Fruit fly (Drosophila melanogaster) whole organism, embryonic: ENCODE measurements around the gene aph-1.

Experiments
- Aef1 ChIP-seq: fragments of 200-800 bp; sonication (Bioruptor generic); IDR thresholded peaks from 3 replicates; pipeline ENCODE4 v1.3.6; 2022; ENCODE audit warnings: missing biosample characterization, missing genetic modification characterization
- Antp ChIP-seq: fragments of 200-800 bp; sonication (Bioruptor generic); optimal IDR thresholded peaks from 3 replicates; lab custom pipeline; 2016; ENCODE audit warnings: missing biosample characterization, missing genetic modification characterization
- CG10147 ChIP-seq: fragments of 200-800 bp; sonication (Bioruptor generic); optimal IDR thresholded peaks from 2 replicates; lab custom pipeline; 2019; ENCODE audit warnings: missing biosample characterization, mild to moderate bottlenecking, missing genetic modification characterization, moderate library complexity
- CG1024 ChIP-seq: fragments of 200-800 bp; sonication (Bioruptor generic); IDR thresholded peaks from 2 replicates; pipeline ENCODE4 v1.3.6; 2022; ENCODE audit warnings: missing biosample characterization, missing genetic modification characterization
- CG11093 ChIP-seq: fragments of 200-800 bp; sonication (Bioruptor generic); IDR thresholded peaks from 3 replicates; pipeline ENCODE4 v1.3.6; 2022; ENCODE audit warnings: missing biosample characterization, missing genetic modification characterization
- CG18764 ChIP-seq: fragments of 200-800 bp; sonication (Bioruptor generic); optimal IDR thresholded peaks from 3 replicates; lab custom pipeline; 2016; ENCODE audit warnings: missing biosample characterization, missing genetic modification characterization
- CG2120 ChIP-seq: fragments of 200-800 bp; sonication (Bioruptor generic); optimal IDR thresholded peaks from 3 replicates; lab custom pipeline; 2016; ENCODE audit warnings: missing biosample characterization, missing genetic modification characterization
- CG2199 ChIP-seq: fragments of 200-800 bp; sonication (Bioruptor generic); IDR thresholded peaks from 3 replicates; pipeline ENCODE4 v1.3.6; 2022; ENCODE audit warnings: missing biosample characterization, missing genetic modification characterization
- CG2202 ChIP-seq: fragments of 200-800 bp; sonication (Bioruptor generic); optimal IDR thresholded peaks from 2 replicates; lab custom pipeline; 2018; ENCODE audit warnings: missing biosample characterization, mild to moderate bottlenecking, missing genetic modification characterization
- CG30020 ChIP-seq: fragments of 200-800 bp; optimal IDR thresholded peaks from 2 replicates; lab custom pipeline; 2019; ENCODE audit warnings: missing biosample characterization, mild to moderate bottlenecking, missing genetic modification characterization, moderate library complexity
- CG30431 ChIP-seq: fragments of 200-800 bp; sonication (Bioruptor generic); optimal IDR thresholded peaks from 2 replicates; lab custom pipeline; 2017; ENCODE audit warnings: missing biosample characterization, missing genetic modification characterization
- CG34376 ChIP-seq: fragments of 200-800 bp; sonication (Bioruptor generic); optimal IDR thresholded peaks from 2 replicates; lab custom pipeline; 2018; ENCODE audit warnings: missing biosample characterization, mild to moderate bottlenecking, missing genetic modification characterization
- CG4328 ChIP-seq: fragments of 200-800 bp; sonication (Bioruptor generic); optimal IDR thresholded peaks from 3 replicates; lab custom pipeline; 2017; ENCODE audit warnings: missing biosample characterization, missing genetic modification reagents, missing genetic modification characterization
- CG6254 ChIP-seq: fragments of 200-800 bp; sonication (Bioruptor generic); optimal IDR thresholded peaks from 3 replicates; lab custom pipeline; 2017; ENCODE audit warnings: mild to moderate bottlenecking, missing biosample characterization, missing genetic modification reagents, missing genetic modification characterization
- CG6813 ChIP-seq: fragments of 200-800 bp; sonication (Bioruptor generic); optimal IDR thresholded peaks from 2 replicates; lab custom pipeline; 2017; ENCODE audit warnings: missing biosample characterization, missing genetic modification characterization, mild to moderate bottlenecking, moderate library complexity, missing genetic modification reagents
- CG8359 ChIP-seq: fragments of 200-800 bp; sonication (Bioruptor generic); optimal IDR thresholded peaks from 2 replicates; lab custom pipeline; 2017; ENCODE audit warnings: missing biosample characterization, mild to moderate bottlenecking, missing genetic modification characterization, borderline replicate concordance
- CG8388 ChIP-seq: fragments of 200-800 bp; sonication (Bioruptor generic); optimal IDR thresholded peaks from 2 replicates; lab custom pipeline; 2019; ENCODE audit warnings: missing biosample characterization, mild to moderate bottlenecking, missing genetic modification characterization, moderate library complexity
- CG9437 ChIP-seq: fragments of 200-800 bp; sonication (Bioruptor generic); optimal IDR thresholded peaks from 2 replicates; lab custom pipeline; 2018; ENCODE audit warnings: missing biosample characterization, mild to moderate bottlenecking, missing genetic modification characterization
- CG9876 ChIP-seq: fragments of 200-800 bp; sonication (Bioruptor generic); optimal IDR thresholded peaks from 2 replicates; lab custom pipeline; 2016; ENCODE audit warnings: missing biosample characterization, missing genetic modification characterization
- CkIIα-i1 ChIP-seq: fragments of 200-800 bp; sonication (Bioruptor generic); IDR thresholded peaks from 2 replicates; pipeline ENCODE4 v1.3.6; 2022; ENCODE audit warnings: missing biosample characterization, missing genetic modification characterization
- Doc2 ChIP-seq: fragments of 200-800 bp; sonication (Bioruptor generic); IDR thresholded peaks from 2 replicates; pipeline ENCODE4 v1.3.6; 2022; ENCODE audit warnings: missing biosample characterization, missing genetic modification characterization
- HmgD ChIP-seq: fragments of 200-800 bp; sonication (Bioruptor generic); optimal IDR thresholded peaks from 3 replicates; lab custom pipeline; 2016; ENCODE audit warnings: missing biosample characterization, missing genetic modification characterization
- Lpt ChIP-seq: fragments of >200 bp; optimal IDR thresholded peaks from 2 replicates; lab custom pipeline; 2018; ENCODE audit warnings: missing biosample characterization, missing genetic modification characterization
- MTF-1 ChIP-seq: fragments of 200-800 bp; sonication (Bioruptor generic); optimal IDR thresholded peaks from 2 replicates; lab custom pipeline; 2018; ENCODE audit warnings: missing biosample characterization, mild to moderate bottlenecking, missing genetic modification characterization, borderline replicate concordance
- Oaz ChIP-seq: fragments of 200-800 bp; sonication (Bioruptor generic); IDR thresholded peaks from 2 replicates; pipeline ENCODE4 v1.3.6; 2022; ENCODE audit warnings: missing biosample characterization, missing genetic modification characterization
- Opbp ChIP-seq: fragments of 200-800 bp; sonication (Bioruptor generic); IDR thresholded peaks from 3 replicates; pipeline ENCODE4 v1.3.6; 2022; ENCODE audit warnings: missing biosample characterization, missing genetic modification characterization; ENCODE audit not compliant: partially characterized antibody
- Sin3A ChIP-seq: fragments of >200 bp; optimal IDR thresholded peaks from 2 replicates; lab custom pipeline; 2018
- Six4 ChIP-seq: fragments of 200-800 bp; sonication (Bioruptor generic); optimal IDR thresholded peaks from 2 replicates; lab custom pipeline; 2016; ENCODE audit warnings: missing biosample characterization, missing genetic modification characterization
- Sox102F ChIP-seq: fragments of 200-800 bp; sonication (Bioruptor generic); optimal IDR thresholded peaks from 2 replicates; lab custom pipeline; 2018; ENCODE audit warnings: missing biosample characterization, mild to moderate bottlenecking, missing genetic modification characterization, moderate library complexity
- Ssrp ChIP-seq: fragments of 200-800 bp; sonication (Bioruptor generic); optimal IDR thresholded peaks from 2 replicates; lab custom pipeline; 2018; ENCODE audit warnings: missing biosample characterization, mild to moderate bottlenecking, missing genetic modification characterization, moderate library complexity
- Tbp ChIP-seq: fragments of >200 bp; optimal IDR thresholded peaks from 2 replicates; lab custom pipeline; 2018; ENCODE audit warnings: missing biosample characterization, missing genetic modification characterization
- br ChIP-seq: fragments of >200 bp; optimal IDR thresholded peaks from 2 replicates; lab custom pipeline; 2017
- caup ChIP-seq: fragments of 200-800 bp; sonication (Bioruptor generic); optimal IDR thresholded peaks from 3 replicates; lab custom pipeline; 2017; ENCODE audit warnings: missing biosample characterization, mild to moderate bottlenecking, missing genetic modification characterization, moderate library complexity; ENCODE audit not compliant: severe bottlenecking
- dati ChIP-seq: fragments of 200-800 bp; sonication (Bioruptor generic); IDR thresholded peaks from 2 replicates; pipeline ENCODE4 v1.3.6; 2022; ENCODE audit warnings: missing biosample characterization, missing genetic modification characterization
- eve ChIP-seq, 2 experiments: fragments of >200 bp; optimal IDR thresholded peaks; 2 replicates each; lab custom pipeline; 2017; ENCODE audit warnings: missing biosample characterization in 2 of 2, missing genetic modification characterization in 2 of 2
- exex ChIP-seq: fragments of 200-800 bp; sonication (Bioruptor generic); optimal IDR thresholded peaks from 4 replicates; lab custom pipeline; 2018; ENCODE audit warnings: missing biosample characterization, mild to moderate bottlenecking, missing genetic modification characterization, moderate library complexity
- gsb-n ChIP-seq: fragments of 200-800 bp; sonication (Bioruptor generic); optimal IDR thresholded peaks from 3 replicates; lab custom pipeline; 2018; ENCODE audit warnings: missing biosample characterization, mild to moderate bottlenecking, missing genetic modification characterization
- h ChIP-seq: fragments of >200 bp; optimal IDR thresholded peaks from 2 replicates; lab custom pipeline; 2017
- mirr ChIP-seq: fragments of 200-800 bp; sonication (Bioruptor generic); optimal IDR thresholded peaks from 3 replicates; lab custom pipeline; 2018; ENCODE audit warnings: missing biosample characterization, mild to moderate bottlenecking, missing genetic modification characterization
- nau ChIP-seq: fragments of 200-800 bp; sonication (Bioruptor generic); optimal IDR thresholded peaks from 3 replicates; lab custom pipeline; 2017; ENCODE audit warnings: missing biosample characterization, mild to moderate bottlenecking, missing genetic modification characterization, missing genetic modification reagents
- p53 ChIP-seq: fragments of 200-800 bp; sonication (Bioruptor generic); optimal IDR thresholded peaks from 2 replicates; lab custom pipeline; 2016; ENCODE audit warnings: missing biosample characterization, missing genetic modification characterization
- sc ChIP-seq, 3 experiments: fragments of >200 bp in 2 of 3; fragments of 200-800 bp in 1 of 3; sonication (Bioruptor generic) in 1 of 3; optimal IDR thresholded peaks; 2 replicates in 2 of 3; 3 replicates in 1 of 3; lab custom pipeline; 2017; ENCODE audit warnings: mild to moderate bottlenecking in 1 of 3, missing biosample characterization in 1 of 3, missing genetic modification characterization in 1 of 3, missing genetic modification reagents in 1 of 3
- schlank ChIP-seq: fragments of 200-800 bp; sonication (Bioruptor generic); optimal IDR thresholded peaks from 2 replicates; lab custom pipeline; 2018; ENCODE audit warnings: missing biosample characterization, mild to moderate bottlenecking, missing genetic modification characterization
- scrt ChIP-seq: fragments of 200-800 bp; sonication (Bioruptor generic); optimal IDR thresholded peaks from 2 replicates; lab custom pipeline; 2018; ENCODE audit warnings: missing biosample characterization, mild to moderate bottlenecking, missing genetic modification characterization, moderate library complexity
- sd ChIP-seq: fragments of 200-800 bp; sonication (Bioruptor generic); optimal IDR thresholded peaks from 3 replicates; lab custom pipeline; 2018; ENCODE audit warnings: missing biosample characterization, mild to moderate bottlenecking, missing genetic modification characterization, moderate library complexity
- sisA ChIP-seq: fragments of 200-800 bp; sonication (Bioruptor generic); IDR thresholded peaks from 2 replicates; pipeline ENCODE4 v1.3.6; 2022; ENCODE audit warnings: missing biosample characterization, missing genetic modification characterization
- slbo ChIP-seq: fragments of 200-800 bp; sonication (Bioruptor generic); IDR thresholded peaks from 2 replicates; pipeline ENCODE4 v1.3.6; 2022; ENCODE audit warnings: missing biosample characterization, missing genetic modification characterization
- slou ChIP-seq: fragments of 200-800 bp; sonication (Bioruptor generic); optimal IDR thresholded peaks from 3 replicates; lab custom pipeline; 2016; ENCODE audit warnings: missing biosample characterization, missing genetic modification characterization
- tio ChIP-seq: fragments of 200-800 bp; sonication (Bioruptor generic); optimal IDR thresholded peaks from 2 replicates; lab custom pipeline; 2017; ENCODE audit warnings: missing biosample characterization, missing genetic modification characterization, inconsistent platforms
- vfl ChIP-seq: fragments of 200-800 bp; sonication (Bioruptor generic); optimal IDR thresholded peaks from 2 replicates; lab custom pipeline; 2016; ENCODE audit warnings: missing biosample characterization, missing genetic modification characterization
- vnd ChIP-seq: fragments of 200-800 bp; sonication (Bioruptor generic); IDR thresholded peaks from 3 replicates; pipeline ENCODE4 v1.3.6; 2022; ENCODE audit warnings: missing biosample characterization, missing genetic modification characterization; ENCODE audit not compliant: partially characterized antibody
- vvl ChIP-seq: fragments of 200-800 bp; sonication (Bioruptor generic); IDR thresholded peaks from 2 replicates; pipeline ENCODE4 v1.3.6; 2022; ENCODE audit warnings: missing biosample characterization, missing genetic modification characterization

aph-1 gene

DNA sequence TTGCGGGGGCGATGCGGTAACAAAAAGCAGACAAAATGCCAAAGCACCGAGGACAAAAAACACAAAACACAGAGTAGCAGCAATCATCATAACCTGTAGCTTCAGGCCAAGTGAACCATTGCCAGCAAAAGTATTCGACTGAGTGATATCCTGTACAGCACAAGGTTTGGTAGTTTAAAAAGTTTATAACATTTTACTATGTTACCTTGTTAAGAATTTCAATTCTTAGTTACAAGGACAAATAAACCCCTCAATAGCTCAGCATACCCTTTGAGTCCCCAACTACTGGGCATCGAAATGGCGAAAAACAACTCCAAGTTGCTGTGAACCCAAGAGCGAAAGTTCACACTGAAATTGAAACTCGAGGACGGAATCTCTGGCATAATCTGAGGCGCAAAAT, 42.9 kb upstream of the aph-1 start (continued):
- TF ChIP-seq MTF-1 (GFP tag; lab: Kevin White, UChicago): no peak
- no peak for TF ChIP-seq CG8388 (GFP tag; lab: Kevin White, UChicago)
- peak; percentile 83 for TF ChIP-seq scrt
- TF ChIP-seq CG4328: no peak
- TF ChIP-seq CG30020 (tag; lab: Kevin White, UChicago): no peak
- 0 out of 3 replicates have a peak, but pooled peaks have one; percentile 12 for TF ChIP-seq Aef1 (GFP tag; lab: Robert Waterston, UW)
- TF ChIP-seq vnd (GFP tag; lab: Robert Waterston, UW): no peak
- TF ChIP-seq sd (tag; lab: Kevin White, UChicago): no peak
- no peak for TF ChIP-seq br
- TF ChIP-seq CG2202: no peak
- TF ChIP-seq p53 (GFP tag; lab: Kevin White, UChicago): no peak
- no peak for TF ChIP-seq vfl (GFP tag; lab: Kevin White, UChicago)
- TF ChIP-seq vvl: peak; percentile 53; the same call in 1 of the 2 replicates
- TF ChIP-seq dati: no peak
- no peak for TF ChIP-seq slou (GFP tag; lab: Kevin White, UChicago)
- no peak for TF ChIP-seq CkIIα-i1 (GFP tag; lab: Robert Waterston, UW)
- no peak for TF ChIP-seq Ssrp (tag; lab: Kevin White, UChicago)
- no peak for TF ChIP-seq HmgD
- TF ChIP-seq CG2199 (GFP tag; lab: Robert Waterston, UW): no peak
- no peak; the same call in 1 of the 2 replicates for TF ChIP-seq sisA (GFP tag; lab: Robert Waterston, UW)
- no peak for TF ChIP-seq Opbp (GFP tag; lab: Robert Waterston, UW)
- no peak for TF ChIP-seq CG1024 (GFP tag; lab: Robert Waterston, UW)
- TF ChIP-seq schlank (tag; lab: Kevin White, UChicago): no peak
- TF ChIP-seq CG18764 (GFP tag; lab: Kevin White, UChicago): no peak
- no peak for TF ChIP-seq CG30431
- TF ChIP-seq eve (GFP tag; optimal IDR thresholded peaks at IDR 0.05; lab: Kevin White, UChicago): no peak
- no peak for TF ChIP-seq Lpt
- no peak for TF ChIP-seq CG8359 (GFP tag; lab: Kevin White, UChicago)
- TF ChIP-seq CG9876: no peak
- no peak for TF ChIP-seq CG9437
- no peak for TF ChIP-seq CG10147 (GFP tag; lab: Kevin White, UChicago)
- TF ChIP-seq Tbp: no peak
- TF ChIP-seq gsb-n (tag; lab: Kevin White, UChicago): no peak
- no peak for TF ChIP-seq Sin3A (lab: Kevin White, UChicago)
- no peak for TF ChIP-seq CG11093 (GFP tag; lab: Robert Waterston, UW)
- no peak for TF ChIP-seq CG34376 (GFP tag; lab: Kevin White, UChicago)
- TF ChIP-seq mirr (GFP tag; lab: Kevin White, UChicago): no peak
- peak; percentile 19 for TF ChIP-seq Sox102F
- TF ChIP-seq h (lab: Kevin White, UChicago): no peak
- peak; percentile 71 for TF ChIP-seq CG2120 (GFP tag; lab: Kevin White, UChicago)
- TF ChIP-seq Doc2 (GFP tag; lab: Robert Waterston, UW): no peak
- TF ChIP-seq exex (tag; lab: Kevin White, UChicago): no peak
- TF ChIP-seq Antp (GFP tag; lab: Kevin White, UChicago): peak; percentile 6
- TF ChIP-seq caup: no peak
- TF ChIP-seq tio (GFP tag; lab: Kevin White, UChicago): no peak
- TF ChIP-seq CG6813: no peak
- TF ChIP-seq Oaz: no peak; the same call in 1 of the 2 replicates
- no peak for TF ChIP-seq nau (GFP tag; lab: Kevin White, UChicago)
- no peak for TF ChIP-seq Six4 (GFP tag; lab: Kevin White, UChicago)
- peak; percentile 68; the same call in 1 of the 2 replicates for TF ChIP-seq slbo (GFP tag; lab: Robert Waterston, UW)
- no peak for TF ChIP-seq sc (optimal IDR thresholded peaks at IDR 0.05; lab: Kevin White, UChicago)
- no peak for TF ChIP-seq sc (GFP tag; optimal IDR thresholded peaks at IDR 0.05; lab: Kevin White, UChicago)
- no peak for TF ChIP-seq CG6254
